Worm (Caenorhabditis elegans): ENCODE measurements around the gene T08B6.4.
"Not testable (repeated sequence)": the region's sequence is repeated elsewhere in the genome, so short reads cannot be mapped to it uniquely, and the experiment has no call there.

The T08B6.4 gene

ce11 chrIV:4949729-4950128 lies 44.2 kb downstream of the T08B6.4 start:
- not testable (repeated sequence) for TF ChIP-seq snpc-4 (GFP tag; optimal IDR thresholded peaks at IDR 0.05)
- peak in 1 of 4 experiments; percentile 83 for TF ChIP-seq snpc-4 (tag; optimal IDR thresholded peaks at IDR 0.05)
- TF ChIP-seq ceh-100 (GFP tag; IDR thresholded peaks at IDR 0.05), result peak; percentile 58
- TF ChIP-seq let-526 (GFP tag; IDR thresholded peaks at IDR 0.05), result 0 out of 2 replicates have a peak, but pooled peaks have one; percentile 44
- TF ChIP-seq B0261.1 (tag; optimal IDR thresholded peaks at IDR 0.05), result peak; percentile 69
- peak; percentile 76; the same call in 1 of the 2 replicates for TF ChIP-seq bed-1 (GFP tag; IDR thresholded peaks at IDR 0.05)
- TF ChIP-seq rcor-1 (GFP tag; IDR thresholded peaks at IDR 0.05), result peak; percentile 24; the same call in 1 of the 2 replicates
- peak; percentile 16 for TF ChIP-seq T07F8.4 (tag; optimal IDR thresholded peaks at IDR 0.05)
- 0 out of 2 replicates have a peak, but pooled peaks have one; percentile 18 for TF ChIP-seq madf-8 (GFP tag; conservative IDR thresholded peaks at IDR 0.05)
- peak; percentile 44 for TF ChIP-seq rpc-1 (optimal IDR thresholded peaks at IDR 0.05)
- peak; percentile 64 for TF ChIP-seq rpc-1 (tag; optimal IDR thresholded peaks at IDR 0.05)
- 0 out of 2 replicates have a peak, but pooled peaks have one; percentile 50 for TF ChIP-seq Y53G8AR.9 (GFP tag; conservative IDR thresholded peaks at IDR 0.05)
- TF ChIP-seq tbp1 (GFP tag; optimal IDR thresholded peaks at IDR 0.05), result peak; percentile 89

ce11 chrIV:4953887-4954286 lies 48.4 kb downstream of the T08B6.4 start, which contains the start of gene str-163:
Gene str-163 (plus strand): TSS chrIV:4954187.
- TF ChIP-seq rpc-1 (optimal IDR thresholded peaks at IDR 0.05) (no peak), rpc-1 (tag; optimal IDR thresholded peaks at IDR 0.05) (no peak), T07F8.4 (tag; optimal IDR thresholded peaks at IDR 0.05) (no peak), pbrm-1 (GFP tag; IDR thresholded peaks at IDR 0.05) (no peak), rcor-1 (GFP tag; IDR thresholded peaks at IDR 0.05) (no peak), F39B2.1 (GFP tag; IDR thresholded peaks at IDR 0.05) (no peak)
